Fruit fly (Drosophila melanogaster): ENCODE measurements around the gene spoon.

spoon gene

dm6 chrX:5432635-5433482, 12.2 kb upstream of the spoon start:
- no peak for TF ChIP-seq hkb (optimal IDR thresholded peaks at IDR 0.05)
- TF ChIP-seq hkb (GFP tag; IDR thresholded peaks at IDR 0.05) = no peak
- TF ChIP-seq esg (GFP tag; conservative IDR thresholded peaks at IDR 0.05) = no peak
- TF ChIP-seq sens (GFP tag) = no peak
- TF ChIP-seq chinmo (GFP tag; IDR thresholded peaks at IDR 0.05; ENCODE audit: partially characterized antibody) = 0 out of 4 replicates have a peak, but pooled peaks have one; percentile 45
- TF ChIP-seq CG10267 (tag; optimal IDR thresholded peaks at IDR 0.05) = no peak
- TF ChIP-seq tap (tag; optimal IDR thresholded peaks at IDR 0.05) = no peak
- TF ChIP-seq CG12942 (GFP tag; optimal IDR thresholded peaks at IDR 0.05) = no peak
- TF ChIP-seq Deaf1 (tag; optimal IDR thresholded peaks at IDR 0.05) = peak; percentile 27
- no peak for TF ChIP-seq CG10147 (GFP tag; optimal IDR thresholded peaks at IDR 0.05)
- no peak for TF ChIP-seq Mad (GFP tag; optimal IDR thresholded peaks at IDR 0.05)
- peak; percentile 18 to 38 for TF ChIP-seq Trl (optimal IDR thresholded peaks at IDR 0.05)
- no peak for TF ChIP-seq Trl (GFP tag; optimal IDR thresholded peaks at IDR 0.05)
- no peak for TF ChIP-seq Scr (GFP tag; IDR thresholded peaks at IDR 0.05; ENCODE audit: partially characterized antibody)
- TF ChIP-seq CG3163 (GFP tag; optimal IDR thresholded peaks at IDR 0.05) = peak; percentile 14
- TF ChIP-seq CG34376 (GFP tag; optimal IDR thresholded peaks at IDR 0.05) = no peak
- TF ChIP-seq ATbp (GFP tag; optimal IDR thresholded peaks at IDR 0.05) = no peak
- TF ChIP-seq sug (tag; optimal IDR thresholded peaks at IDR 0.05) = peak; percentile 16
- no peak for TF ChIP-seq phol (tag; optimal IDR thresholded peaks at IDR 0.05)
- TF ChIP-seq HLH3B (GFP tag; IDR thresholded peaks at IDR 0.05) = no peak
- no peak for TF ChIP-seq Tbp (GFP tag; optimal IDR thresholded peaks at IDR 0.05)
- no peak for TF ChIP-seq CG10654 (GFP tag; optimal IDR thresholded peaks at IDR 0.05)
- TF ChIP-seq CG17829 (tag; optimal IDR thresholded peaks at IDR 0.05) = no peak
- no peak for TF ChIP-seq CG6854 (GFP tag; optimal IDR thresholded peaks at IDR 0.05)

- TF ChIP-seq Dad (GFP tag; optimal IDR thresholded peaks at IDR 0.05) (peak; percentile 55), CG9876 (GFP tag; optimal IDR thresholded peaks at IDR 0.05) (peak; percentile 35), Atf-2 (GFP tag; optimal IDR thresholded peaks at IDR 0.05) (peak; percentile 69), CG18262 (tag; optimal IDR thresholded peaks at IDR 0.05) (peak; percentile 51), CG10267 (tag; optimal IDR thresholded peaks at IDR 0.05) (peak; percentile 44), CG9932 (GFP tag; IDR thresholded peaks at IDR 0.05) (peak; percentile 91), dpn (GFP tag; optimal IDR thresholded peaks at IDR 0.05) (peak; percentile 79 to 82), CG17612 (GFP tag; IDR thresholded peaks at IDR 0.05) (no peak; the same call in 1 of the 2 replicates), twi (tag; optimal IDR thresholded peaks at IDR 0.05) (no peak), croc (GFP tag; conservative IDR thresholded peaks at IDR 0.05) (peak; percentile 50), CG10979 (tag; optimal IDR thresholded peaks at IDR 0.05) (peak; percentile 44), seq (GFP tag; IDR thresholded peaks at IDR 0.05) (peak; percentile 83), CG8359 (GFP tag; optimal IDR thresholded peaks at IDR 0.05; ENCODE audit: borderline replicate concordance) (peak; percentile 18), luna (GFP tag; optimal IDR thresholded peaks at IDR 0.05) (peak; percentile 64), otp (GFP tag; IDR thresholded peaks at IDR 0.05) (0 out of 3 replicates have a peak, but pooled peaks have one; percentile 7), z (GFP tag; IDR thresholded peaks at IDR 0.05) (no peak), pnt (GFP tag; optimal IDR thresholded peaks at IDR 0.05) (peak; percentile 60), gem (tag; optimal IDR thresholded peaks at IDR 0.05) (peak; percentile 88), unpg (GFP tag; optimal IDR thresholded peaks at IDR 0.05) (peak; percentile 75), CG2678 (tag; optimal IDR thresholded peaks at IDR 0.05) (peak; percentile 91), CG13287 (GFP tag; IDR thresholded peaks at IDR 0.05; ENCODE audit: partially characterized antibody) (no peak), CG1233 (GFP tag; optimal IDR thresholded peaks at IDR 0.05) (peak; percentile 70), lola (GFP tag; optimal IDR thresholded peaks at IDR 0.05) (no peak), CG12219 (GFP tag; optimal IDR thresholded peaks at IDR 0.05) (peak; percentile 39), Xrp1 (GFP tag; IDR thresholded peaks at IDR 0.05) (peak; percentile 60; the same call in 1 of the 2 replicates)
Observed at dm6 chrX:5429778-5430576, 9.3 kb upstream of the spoon start.
